Fruit fly (Drosophila melanogaster) whole organism, embryonic: ENCODE results near the gene CG34429.

Source experiments
- Atf6 ChIP-seq: fragments of 200-800 bp; sonication (Bioruptor generic); IDR thresholded peaks from 2 replicates; pipeline ENCODE4 v1.3.6; 2022; ENCODE audit warnings: missing biosample characterization, missing genetic modification characterization
- Awh ChIP-seq: fragments of 200-800 bp; sonication (Bioruptor generic); IDR thresholded peaks from 2 replicates; pipeline ENCODE4, ENCODE4 v1.3.6; 2022; ENCODE audit warnings: missing biosample characterization, missing genetic modification characterization
- BEAF-32 ChIP-seq: fragments of 200-800 bp; sonication (Bioruptor generic); optimal IDR thresholded peaks from 3 replicates; lab custom pipeline; 2017; ENCODE audit warnings: missing biosample characterization, missing genetic modification characterization, mild to moderate bottlenecking, moderate library complexity, missing genetic modification reagents
- Bdp1 ChIP-seq: fragments of 200-800 bp; sonication (Bioruptor generic); optimal IDR thresholded peaks from 3 replicates; lab custom pipeline; 2016; ENCODE audit warnings: missing biosample characterization, missing genetic modification characterization
- CG10209 ChIP-seq: fragments of 200-800 bp; sonication (Bioruptor generic); optimal IDR thresholded peaks from 3 replicates; lab custom pipeline; 2017; ENCODE audit warnings: missing biosample characterization, mild to moderate bottlenecking, missing genetic modification characterization, missing genetic modification reagents
- CG1024 ChIP-seq: fragments of 200-800 bp; sonication (Bioruptor generic); IDR thresholded peaks from 2 replicates; pipeline ENCODE4 v1.3.6; 2022; ENCODE audit warnings: missing biosample characterization, missing genetic modification characterization
- CG10321 ChIP-seq: fragments of 200-800 bp; sonication (Bioruptor generic); IDR thresholded peaks from 2 replicates; pipeline ENCODE4 v1.3.6; 2022; ENCODE audit warnings: missing biosample characterization, missing genetic modification characterization
- CG14710 ChIP-seq: fragments of 200-800 bp; sonication (Bioruptor generic); optimal IDR thresholded peaks from 3 replicates; lab custom pipeline; 2019; ENCODE audit warnings: missing biosample characterization, mild to moderate bottlenecking, missing genetic modification characterization, moderate library complexity
- CG14965 ChIP-seq: fragments of 200-800 bp; sonication (Bioruptor generic); optimal IDR thresholded peaks from 2 replicates; lab custom pipeline; 2016; ENCODE audit warnings: missing biosample characterization, missing genetic modification characterization, borderline replicate concordance
- CG15601 ChIP-seq: fragments of 200-800 bp; sonication (Bioruptor generic); optimal IDR thresholded peaks from 3 replicates; lab custom pipeline; 2019; ENCODE audit warnings: missing biosample characterization, mild to moderate bottlenecking, missing genetic modification characterization, moderate library complexity
- CG1647 ChIP-seq: fragments of 200-800 bp; sonication (Bioruptor generic); optimal IDR thresholded peaks from 3 replicates; lab custom pipeline; 2016; ENCODE audit warnings: missing biosample characterization, missing genetic modification characterization
- CG2875 ChIP-seq: fragments of 200-800 bp; sonication (Bioruptor generic); optimal IDR thresholded peaks from 2 replicates; lab custom pipeline; 2017; ENCODE audit warnings: missing biosample characterization, mild to moderate bottlenecking, missing genetic modification characterization, missing genetic modification reagents
- CG31224 ChIP-seq: fragments of 200-800 bp; sonication (Bioruptor generic); IDR thresholded peaks from 2 replicates; pipeline ENCODE4 v1.3.6; 2022; ENCODE audit warnings: missing biosample characterization, missing genetic modification characterization
- CG31441 ChIP-seq: fragments of 200-800 bp; sonication (Bioruptor generic); IDR thresholded peaks from 2 replicates; pipeline ENCODE4 v1.3.6; 2022; ENCODE audit warnings: missing biosample characterization, missing genetic modification characterization
- CG42726 ChIP-seq: fragments of 200-800 bp; sonication (Bioruptor generic); IDR thresholded peaks from 2 replicates; pipeline ENCODE4 v1.3.6; 2022; ENCODE audit warnings: missing biosample characterization, missing genetic modification characterization; ENCODE audit not compliant: partially characterized antibody
- CG4854 ChIP-seq: fragments of 200-800 bp; sonication (Bioruptor generic); optimal IDR thresholded peaks from 2 replicates; lab custom pipeline; 2016; ENCODE audit warnings: missing biosample characterization, missing genetic modification characterization, inconsistent platforms
- CG8388 ChIP-seq: fragments of 200-800 bp; sonication (Bioruptor generic); optimal IDR thresholded peaks from 2 replicates; lab custom pipeline; 2019; ENCODE audit warnings: missing biosample characterization, mild to moderate bottlenecking, missing genetic modification characterization, moderate library complexity
- CTCF ChIP-seq: fragments of 200-800 bp; sonication (Bioruptor generic); optimal IDR thresholded peaks from 2 replicates; lab custom pipeline; 2017; ENCODE audit warnings: missing biosample characterization, mild to moderate bottlenecking, missing genetic modification characterization, moderate library complexity
- D ChIP-seq, 2 experiments: fragments of 200-800 bp in 1 of 2; fragments of >200 bp in 1 of 2; sonication (Bioruptor generic) in 1 of 2; optimal IDR thresholded peaks; 2 replicates in 1 of 2; 3 replicates in 1 of 2; lab custom pipeline; 2017; ENCODE audit warnings: mild to moderate bottlenecking in 1 of 2, missing biosample characterization in 1 of 2, missing genetic modification characterization in 1 of 2, missing genetic modification reagents in 1 of 2
- H15 ChIP-seq: fragments of 200-800 bp; sonication (Bioruptor generic); IDR thresholded peaks from 3 replicates; pipeline ENCODE4 v1.3.6; 2022; ENCODE audit warnings: missing biosample characterization, missing genetic modification characterization
- HLH54F ChIP-seq: fragments of 200-800 bp; sonication (Bioruptor generic); optimal IDR thresholded peaks from 3 replicates; lab custom pipeline; 2016; ENCODE audit warnings: missing biosample characterization, missing genetic modification characterization
- Hr78 ChIP-seq, 2 experiments: fragments of 200-800 bp in 1 of 2; fragments of >200 bp in 1 of 2; sonication (Bioruptor generic) in 1 of 2; optimal IDR thresholded peaks; 2 replicates each; lab custom pipeline; 2017 to 2019; ENCODE audit warnings: missing biosample characterization in 2 of 2, missing genetic modification characterization in 2 of 2, mild to moderate bottlenecking in 1 of 2, moderate library complexity in 1 of 2
- Lim3 ChIP-seq: fragments of 200-800 bp; sonication (Bioruptor generic); IDR thresholded peaks from 2 replicates; pipeline ENCODE4 v1.3.6; 2022; ENCODE audit warnings: missing biosample characterization, missing genetic modification characterization
- MTF-1 ChIP-seq: fragments of 200-800 bp; sonication (Bioruptor generic); optimal IDR thresholded peaks from 2 replicates; lab custom pipeline; 2018; ENCODE audit warnings: missing biosample characterization, mild to moderate bottlenecking, missing genetic modification characterization, borderline replicate concordance
- NK7.1 ChIP-seq: fragments of 200-800 bp; sonication (Bioruptor generic); optimal IDR thresholded peaks from 3 replicates; lab custom pipeline; 2016; ENCODE audit warnings: missing biosample characterization, missing genetic modification characterization
- Optix ChIP-seq: fragments of 200-800 bp; sonication (Bioruptor generic); IDR thresholded peaks from 3 replicates; pipeline ENCODE4 v1.3.6; 2022; ENCODE audit warnings: missing biosample characterization, missing genetic modification characterization
- Poxn ChIP-seq: fragments of 200-800 bp; sonication (Bioruptor generic); IDR thresholded peaks from 2 replicates; pipeline ENCODE4 v1.3.6; 2022; ENCODE audit warnings: missing biosample characterization, missing genetic modification characterization
- Rx ChIP-seq: fragments of 200-800 bp; sonication (Bioruptor generic); IDR thresholded peaks from 2 replicates; pipeline ENCODE4 v1.3.6; 2022; ENCODE audit warnings: missing biosample characterization, missing genetic modification characterization
- Stat92E ChIP-seq, 3 experiments: fragments of >200 bp in 2 of 3; fragments of 200-800 bp in 1 of 3; sonication (Bioruptor generic) in 1 of 3; optimal IDR thresholded peaks; 2 replicates each; lab custom pipeline; 2017 to 2019; ENCODE audit warnings: missing biosample characterization in 3 of 3, missing genetic modification characterization in 3 of 3, mild to moderate bottlenecking in 1 of 3, moderate library complexity in 1 of 3
- Xbp1 ChIP-seq: fragments of 200-800 bp; sonication (Bioruptor generic); optimal IDR thresholded peaks from 3 replicates; lab custom pipeline; 2016; ENCODE audit warnings: missing biosample characterization, mild to moderate bottlenecking, missing genetic modification characterization
- bbx ChIP-seq: fragments of 200-800 bp; sonication (Bioruptor generic); IDR thresholded peaks from 2 replicates; pipeline ENCODE4 v1.3.6; 2022; ENCODE audit warnings: missing biosample characterization, missing genetic modification characterization; ENCODE audit not compliant: partially characterized antibody
- chinmo ChIP-seq: fragments of 200-800 bp; sonication (Bioruptor generic); IDR thresholded peaks from 4 replicates; pipeline ENCODE4 v1.3.6; 2022; ENCODE audit warnings: missing biosample characterization, missing genetic modification characterization; ENCODE audit not compliant: partially characterized antibody
- chn ChIP-seq: fragments of 200-800 bp; sonication (Bioruptor generic); optimal IDR thresholded peaks from 2 replicates; lab custom pipeline; 2016; ENCODE audit warnings: missing biosample characterization, missing genetic modification characterization
- dati ChIP-seq: fragments of 200-800 bp; sonication (Bioruptor generic); IDR thresholded peaks from 2 replicates; pipeline ENCODE4 v1.3.6; 2022; ENCODE audit warnings: missing biosample characterization, missing genetic modification characterization
- dimm ChIP-seq: fragments of 200-800 bp; sonication (Bioruptor generic); IDR thresholded peaks from 2 replicates; pipeline ENCODE4 v1.3.6; 2022; ENCODE audit warnings: missing biosample characterization, missing genetic modification characterization
- dysf ChIP-seq: fragments of 200-800 bp; sonication (Bioruptor generic); IDR thresholded peaks from 3 replicates; pipeline ENCODE4 v1.3.6; 2022; ENCODE audit warnings: missing biosample characterization, missing genetic modification characterization
- gcm2 ChIP-seq: fragments of 200-800 bp; sonication (Bioruptor generic); optimal IDR thresholded peaks from 2 replicates; lab custom pipeline; 2016; ENCODE audit warnings: missing biosample characterization, missing genetic modification characterization
- grau ChIP-seq: fragments of 200-800 bp; optimal IDR thresholded peaks from 3 replicates; lab custom pipeline; 2019; ENCODE audit warnings: missing biosample characterization, mild to moderate bottlenecking, missing genetic modification characterization, moderate library complexity
- gro ChIP-seq: fragments of 200-800 bp; sonication (Bioruptor generic); optimal IDR thresholded peaks from 2 replicates; lab custom pipeline; 2016; ENCODE audit warnings: missing biosample characterization, missing genetic modification characterization
- her ChIP-seq: fragments of 200-800 bp; sonication (Bioruptor generic); optimal IDR thresholded peaks from 2 replicates; lab custom pipeline; 2016; ENCODE audit warnings: missing biosample characterization, missing genetic modification characterization
- jing ChIP-seq: fragments of 200-800 bp; sonication (Bioruptor generic); optimal IDR thresholded peaks from 2 replicates; lab custom pipeline; 2018; ENCODE audit warnings: missing biosample characterization, mild to moderate bottlenecking, missing genetic modification characterization
- jumu ChIP-seq: fragments of 200-800 bp; sonication (Bioruptor generic); optimal IDR thresholded peaks from 3 replicates; lab custom pipeline; 2016; ENCODE audit warnings: missing biosample characterization, missing genetic modification characterization
- lov ChIP-seq, 2 experiments: fragments of 200-800 bp in 1 of 2; fragments of >200 bp in 1 of 2; sonication (Bioruptor generic) in 1 of 2; IDR thresholded peaks in 1 of 2; optimal IDR thresholded peaks in 1 of 2; 2 replicates in 1 of 2; 3 replicates in 1 of 2; pipeline versions ENCODE4 v1.3.6 to Lab custom; 2017 to 2022; ENCODE audit warnings: missing biosample characterization in 1 of 2, missing genetic modification characterization in 1 of 2
- pita ChIP-seq: fragments of 200-800 bp; sonication (Bioruptor generic); optimal IDR thresholded peaks from 2 replicates; lab custom pipeline; 2017; ENCODE audit warnings: missing biosample characterization, mild to moderate bottlenecking, missing genetic modification characterization
- sc ChIP-seq, 3 experiments: fragments of >200 bp in 2 of 3; fragments of 200-800 bp in 1 of 3; sonication (Bioruptor generic) in 1 of 3; optimal IDR thresholded peaks; 2 replicates in 2 of 3; 3 replicates in 1 of 3; lab custom pipeline; 2017; ENCODE audit warnings: mild to moderate bottlenecking in 1 of 3, missing biosample characterization in 1 of 3, missing genetic modification characterization in 1 of 3, missing genetic modification reagents in 1 of 3
- sisA ChIP-seq: fragments of 200-800 bp; sonication (Bioruptor generic); IDR thresholded peaks from 2 replicates; pipeline ENCODE4 v1.3.6; 2022; ENCODE audit warnings: missing biosample characterization, missing genetic modification characterization
- twi ChIP-seq: fragments of 200-800 bp; optimal IDR thresholded peaks from 2 replicates; lab custom pipeline; 2019; ENCODE audit warnings: missing biosample characterization, mild to moderate bottlenecking, missing genetic modification characterization, moderate library complexity
- tx ChIP-seq: fragments of 200-800 bp; sonication (Bioruptor generic); optimal IDR thresholded peaks from 2 replicates; lab custom pipeline; 2016; ENCODE audit warnings: missing biosample characterization, missing genetic modification characterization

CG34429 gene

DNA sequence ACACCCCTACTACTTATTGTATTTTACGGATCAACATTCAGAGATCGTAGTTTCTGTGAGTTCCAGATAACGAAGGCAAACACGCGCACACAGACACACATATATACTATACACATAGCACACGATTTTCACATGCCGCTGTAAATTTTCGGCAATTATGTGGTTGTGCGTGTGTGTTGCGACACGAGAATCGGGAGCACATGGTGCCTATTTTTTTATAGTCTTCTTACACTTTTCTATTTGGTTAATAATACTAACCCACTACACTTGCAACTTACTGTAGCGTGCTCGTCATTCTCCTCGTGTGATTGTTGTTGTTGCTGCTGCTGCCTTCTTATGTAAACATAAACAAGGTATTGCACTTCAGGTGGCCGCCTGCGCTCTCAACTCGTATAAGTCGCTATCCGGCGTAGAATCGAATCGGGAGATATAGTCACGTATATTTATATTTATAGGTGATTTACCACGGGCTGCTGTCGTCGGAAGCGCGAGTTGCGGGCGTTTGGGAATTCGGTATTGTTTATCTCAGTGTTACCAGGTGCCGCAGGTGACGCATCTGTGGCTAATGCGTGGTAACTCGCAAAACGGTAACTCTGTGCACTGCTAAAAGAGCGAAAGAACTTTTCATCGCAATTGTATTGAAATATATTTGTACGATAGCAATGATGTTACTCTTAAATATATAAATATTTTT lies 40.5 kb upstream of the CG34429 start, which contains the start of gene Adk2 (continued):
- no peak for TF ChIP-seq grau (tag; lab: Kevin White, UChicago)
- no peak for TF ChIP-seq gcm2 (GFP tag; lab: Kevin White, UChicago)
- TF ChIP-seq jumu (GFP tag; lab: Kevin White, UChicago) = no peak
- peak; percentile 28 for TF ChIP-seq gro (GFP tag; lab: Kevin White, UChicago)
- TF ChIP-seq Xbp1 (GFP tag; lab: Kevin White, UChicago) = no peak
- TF ChIP-seq Hr78 (GFP tag; optimal IDR thresholded peaks at IDR 0.05; lab: Kevin White, UChicago) = no peak
- no peak for TF ChIP-seq dimm
- no peak for TF ChIP-seq D (optimal IDR thresholded peaks at IDR 0.05; lab: Kevin White, UChicago)
- TF ChIP-seq D (GFP tag; optimal IDR thresholded peaks at IDR 0.05; lab: Kevin White, UChicago) = no peak
- no peak for TF ChIP-seq dati (GFP tag; lab: Robert Waterston, UW)
- no peak for TF ChIP-seq pita
- TF ChIP-seq CTCF (GFP tag; lab: Kevin White, UChicago) = no peak
- 0 out of 2 replicates have a peak, but pooled peaks have one; percentile 56 for TF ChIP-seq CG42726 (GFP tag; lab: Robert Waterston, UW)
- no peak for TF ChIP-seq Optix (GFP tag; lab: Robert Waterston, UW)
- TF ChIP-seq Rx (GFP tag; lab: Robert Waterston, UW) = peak; percentile 15; the same call in 1 of the 2 replicates
- no peak for TF ChIP-seq CG10209
- TF ChIP-seq Atf6 (GFP tag; lab: Robert Waterston, UW) = no peak; the same call in 1 of the 2 replicates
- no peak for TF ChIP-seq tx
- TF ChIP-seq Awh = peak; percentile 50; the same call in 1 of the 2 replicates
- TF ChIP-seq CG31441 = no peak
- no peak for TF ChIP-seq CG2875 (GFP tag; lab: Kevin White, UChicago)
- peak; percentile 2 for TF ChIP-seq MTF-1
- TF ChIP-seq CG15601 (tag; lab: Kevin White, UChicago) = no peak
- peak; percentile 47 for TF ChIP-seq sisA (GFP tag; lab: Robert Waterston, UW)
- TF ChIP-seq Stat92E (GFP tag; optimal IDR thresholded peaks at IDR 0.05; lab: Kevin White, UChicago) = no peak
- TF ChIP-seq her (GFP tag; lab: Kevin White, UChicago) = no peak
- TF ChIP-seq CG14710 (tag; lab: Kevin White, UChicago) = no peak
- TF ChIP-seq CG10321 (GFP tag; lab: Robert Waterston, UW) = no peak
- no peak for TF ChIP-seq lov (optimal IDR thresholded peaks at IDR 0.05; lab: Kevin White, UChicago)
- no peak for TF ChIP-seq lov (GFP tag; IDR thresholded peaks at IDR 0.05; lab: Robert Waterston, UW)
- no peak for TF ChIP-seq Lim3
- TF ChIP-seq CG4854 (GFP tag; lab: Kevin White, UChicago) = no peak
- TF ChIP-seq CG31224 (GFP tag; lab: Robert Waterston, UW) = peak; percentile 26; the same call in 1 of the 2 replicates
- no peak for TF ChIP-seq CG1024 (GFP tag; lab: Robert Waterston, UW)
- TF ChIP-seq bbx (GFP tag; lab: Robert Waterston, UW) = 0 out of 2 replicates have a peak, but pooled peaks have one; percentile 48
- no peak for TF ChIP-seq chn (GFP tag; lab: Kevin White, UChicago)
- no peak for TF ChIP-seq jing (GFP tag; lab: Kevin White, UChicago)
- TF ChIP-seq NK7.1 (GFP tag; lab: Kevin White, UChicago) = no peak
- TF ChIP-seq CG8388 = no peak
- peak; percentile 23 for TF ChIP-seq HLH54F (GFP tag; lab: Kevin White, UChicago)
- peak; percentile 55; the same call in 2 of the 3 replicates for TF ChIP-seq dysf
- TF ChIP-seq sc (optimal IDR thresholded peaks at IDR 0.05; lab: Kevin White, UChicago) = no peak
- no peak for TF ChIP-seq sc (GFP tag; optimal IDR thresholded peaks at IDR 0.05; lab: Kevin White, UChicago)
- no peak for TF ChIP-seq CG1647 (GFP tag; lab: Kevin White, UChicago)
- no peak for TF ChIP-seq Bdp1 (GFP tag; lab: Kevin White, UChicago)
- no peak for TF ChIP-seq CG14965 (GFP tag; lab: Kevin White, UChicago)
- TF ChIP-seq Poxn (GFP tag; lab: Robert Waterston, UW) = no peak
- no peak for TF ChIP-seq BEAF-32
- TF ChIP-seq chinmo (GFP tag; lab: Robert Waterston, UW) = no peak
- TF ChIP-seq H15 (GFP tag; lab: Robert Waterston, UW) = 0 out of 3 replicates have a peak, but pooled peaks have one; percentile 39
- TF ChIP-seq twi (tag; lab: Kevin White, UChicago) = peak; percentile 4
